Worm (Caenorhabditis elegans): ENCODE results near the gene ltah-1.2.

DNA sequence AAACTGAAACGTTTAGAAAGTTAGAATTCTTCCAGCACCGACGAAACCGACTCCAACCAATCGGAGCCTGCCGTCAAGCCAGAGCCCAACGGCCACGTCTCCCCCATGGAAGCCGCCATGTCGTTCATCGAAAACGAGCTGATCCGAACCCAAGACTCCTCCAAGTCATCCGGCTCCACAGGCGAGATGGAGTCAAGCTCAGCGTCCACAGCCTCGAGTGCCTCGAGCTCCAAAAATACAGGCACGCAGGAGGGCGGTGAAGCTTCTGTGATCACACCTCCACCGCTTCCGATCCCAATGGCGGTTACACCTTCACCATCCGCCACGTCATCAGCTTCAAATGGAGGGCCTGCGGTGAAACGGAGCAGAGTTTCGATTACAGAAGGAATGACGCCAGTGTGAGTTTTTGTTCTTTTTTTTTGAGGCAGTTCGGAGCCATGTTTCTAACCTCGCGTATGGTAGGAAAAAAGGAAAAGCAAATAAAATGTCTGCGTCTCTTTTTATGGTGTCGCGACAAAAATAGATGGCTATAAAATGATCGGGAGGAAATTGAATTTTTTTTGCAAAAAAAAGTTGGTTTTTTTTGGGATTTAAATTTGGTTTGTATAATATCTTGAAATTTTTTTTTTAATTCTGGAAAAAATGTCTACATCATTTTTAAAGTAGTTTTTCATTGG, 25.5 kb upstream of the ltah-1.2 start:
- TF ChIP-seq ama-1 (optimal IDR thresholded peaks at IDR 0.05) (no peak), tra-4 (tag; optimal IDR thresholded peaks at IDR 0.05) (no peak), pes-1 (GFP tag; IDR thresholded peaks at IDR 0.05) (no peak), sea-1 (GFP tag; conservative IDR thresholded peaks at IDR 0.05) (no peak), scrt-1 (GFP tag; IDR thresholded peaks at IDR 0.05) (no peak), ceh-13 (GFP tag; optimal IDR thresholded peaks at IDR 0.05) (no peak), tbx-11 (GFP tag; IDR thresholded peaks at IDR 0.05) (no peak), flt-1 (GFP tag; IDR thresholded peaks at IDR 0.05) (no peak)
